Fruit fly (Drosophila melanogaster): ENCODE results near the gene Sfp84E.

The Sfp84E gene

dm6 chr3R:7977011-7977925 is 2.9 kb downstream of the Sfp84E start (continued):
- peak; percentile 9 for TF ChIP-seq CG11398 (GFP tag; optimal IDR thresholded peaks at IDR 0.05)
- TF ChIP-seq CG6689 (GFP tag; IDR thresholded peaks at IDR 0.05) = no peak
- peak; percentile 3 for TF ChIP-seq CG4424 (GFP tag; optimal IDR thresholded peaks at IDR 0.05)
- peak; percentile 52 for TF ChIP-seq CG14710 (tag; optimal IDR thresholded peaks at IDR 0.05)
- no peak for TF ChIP-seq wdn (GFP tag; IDR thresholded peaks at IDR 0.05)
- no peak for TF ChIP-seq run (tag; optimal IDR thresholded peaks at IDR 0.05)
- peak; percentile 45; the same call in 1 of the 2 replicates for TF ChIP-seq Adf1 (GFP tag; IDR thresholded peaks at IDR 0.05)
- TF ChIP-seq Fer2 (tag; optimal IDR thresholded peaks at IDR 0.05) = no peak
- peak; percentile 26 for TF ChIP-seq CG2116 (GFP tag; optimal IDR thresholded peaks at IDR 0.05)
- TF ChIP-seq CG12769 (tag; optimal IDR thresholded peaks at IDR 0.05) = peak; percentile 63
- peak; percentile 37 for TF ChIP-seq CG17568 (GFP tag; optimal IDR thresholded peaks at IDR 0.05)
- TF ChIP-seq CG8944 (GFP tag; optimal IDR thresholded peaks at IDR 0.05) = no peak
- TF ChIP-seq nerfin-2 (GFP tag; IDR thresholded peaks at IDR 0.05; ENCODE audit: partially characterized antibody) = no peak
- peak; percentile 21 for TF ChIP-seq CG12219 (GFP tag; optimal IDR thresholded peaks at IDR 0.05)
- TF ChIP-seq BEAF-32 (GFP tag; optimal IDR thresholded peaks at IDR 0.05) = peak; percentile 55
- no peak for TF ChIP-seq psq (GFP tag; optimal IDR thresholded peaks at IDR 0.05)
- TF ChIP-seq Dp (GFP tag; optimal IDR thresholded peaks at IDR 0.05) = peak; percentile 100
- no peak for TF ChIP-seq ro (GFP tag; IDR thresholded peaks at IDR 0.05)
- TF ChIP-seq CG8089 (GFP tag; optimal IDR thresholded peaks at IDR 0.05) = no peak
- TF ChIP-seq ranshi (GFP tag; IDR thresholded peaks at IDR 0.05) = no peak
- TF ChIP-seq ems (GFP tag; optimal IDR thresholded peaks at IDR 0.05) = no peak
- no peak for TF ChIP-seq CG10274 (GFP tag; optimal IDR thresholded peaks at IDR 0.05)
- TF ChIP-seq CG17361 (GFP tag; IDR thresholded peaks at IDR 0.05) = peak; percentile 36; the same call in 1 of the 3 replicates
- peak; percentile 56 for TF ChIP-seq CG30020 (tag; optimal IDR thresholded peaks at IDR 0.05)
- peak; percentile 46; the same call in 1 of the 3 replicates for TF ChIP-seq knrl (GFP tag; IDR thresholded peaks at IDR 0.05; ENCODE audit: partially characterized antibody)
- TF ChIP-seq Hr3 (GFP tag; optimal IDR thresholded peaks at IDR 0.05) = no peak
- TF ChIP-seq nom (GFP tag; optimal IDR thresholded peaks at IDR 0.05) = peak; percentile 15
- TF ChIP-seq otp (GFP tag; IDR thresholded peaks at IDR 0.05) = no peak
- TF ChIP-seq CG4707 (GFP tag; optimal IDR thresholded peaks at IDR 0.05) = no peak
- TF ChIP-seq dmrt11E (tag; optimal IDR thresholded peaks at IDR 0.05) = no peak
- no peak for TF ChIP-seq CG13296 (GFP tag; optimal IDR thresholded peaks at IDR 0.05)
- peak; percentile 54 for TF ChIP-seq Myb (GFP tag; optimal IDR thresholded peaks at IDR 0.05)
- TF ChIP-seq lbe (GFP tag; optimal IDR thresholded peaks at IDR 0.05) = no peak
- TF ChIP-seq dm (GFP tag; optimal IDR thresholded peaks at IDR 0.05) = peak; percentile 33
- TF ChIP-seq dmrt99B (tag; optimal IDR thresholded peaks at IDR 0.05) = no peak
- TF ChIP-seq insv (GFP tag; optimal IDR thresholded peaks at IDR 0.05) = peak in 1 of 2 experiments; percentile 31
- TF ChIP-seq odd (GFP tag; optimal IDR thresholded peaks at IDR 0.05) = peak; percentile 4
- TF ChIP-seq CG18599 (GFP tag; optimal IDR thresholded peaks at IDR 0.05) = no peak
- TF ChIP-seq oc (tag; optimal IDR thresholded peaks at IDR 0.05) = peak; percentile 94
- no peak for TF ChIP-seq dimm (GFP tag; IDR thresholded peaks at IDR 0.05)
- TF ChIP-seq Sox102F (GFP tag; optimal IDR thresholded peaks at IDR 0.05) = no peak
- peak; percentile 27 for TF ChIP-seq Sin3A (optimal IDR thresholded peaks at IDR 0.05)
- peak; percentile 93 for TF ChIP-seq YL-1 (GFP tag; optimal IDR thresholded peaks at IDR 0.05)
- TF ChIP-seq Ptx1 (GFP tag; IDR thresholded peaks at IDR 0.05) = 0 out of 2 replicates have a peak, but pooled peaks have one; percentile 22
- peak; percentile 6 for TF ChIP-seq cwo (GFP tag; optimal IDR thresholded peaks at IDR 0.05)
- TF ChIP-seq Sry-δ (GFP tag; optimal IDR thresholded peaks at IDR 0.05) = peak; percentile 50
- TF ChIP-seq ato (GFP tag; IDR thresholded peaks at IDR 0.05; ENCODE audit: partially characterized antibody) = peak; percentile 34; the same call in 1 of the 2 replicates
- TF ChIP-seq twi (tag; optimal IDR thresholded peaks at IDR 0.05) = peak; percentile 29
